Worm (Caenorhabditis elegans): ENCODE results near the gene F29B9.8.

The F29B9.8 gene

DNA sequence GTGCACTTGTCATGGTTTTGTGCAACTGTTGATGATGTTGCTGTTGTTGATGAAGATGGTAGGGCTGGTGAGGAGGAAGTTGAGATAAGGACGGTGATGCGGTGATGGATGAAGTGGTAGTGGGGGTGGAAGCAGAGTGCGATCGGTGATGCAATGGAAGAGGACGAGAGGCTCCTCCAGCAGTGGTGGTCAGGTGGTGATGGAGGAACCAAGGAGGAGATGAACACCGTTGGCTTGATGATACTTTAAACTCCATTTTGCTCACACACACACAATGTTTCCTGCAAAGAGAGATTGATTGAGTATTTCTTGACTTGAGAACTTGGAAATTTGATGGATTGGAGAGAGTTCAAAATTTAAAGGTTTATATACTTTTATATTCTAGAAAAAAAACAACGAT is 9.6 kb upstream of the F29B9.8 start, which contains the start of gene F19C7.8:
F19C7.8 (minus strand) TSS at position 256 of the 400 bp plus-strand sequence.
- TF ChIP-seq nhr-232 (tag; optimal IDR thresholded peaks at IDR 0.05) (no peak), fax-1 (tag; optimal IDR thresholded peaks at IDR 0.05) (no peak), ceh-24 (tag; optimal IDR thresholded peaks at IDR 0.05) (no peak), ref-2 (tag; optimal IDR thresholded peaks at IDR 0.05) (no peak), unc-55 (GFP tag; optimal IDR thresholded peaks at IDR 0.05) (peak; percentile 44), rnt-1 (tag; optimal IDR thresholded peaks at IDR 0.05) (no peak)

DNA sequence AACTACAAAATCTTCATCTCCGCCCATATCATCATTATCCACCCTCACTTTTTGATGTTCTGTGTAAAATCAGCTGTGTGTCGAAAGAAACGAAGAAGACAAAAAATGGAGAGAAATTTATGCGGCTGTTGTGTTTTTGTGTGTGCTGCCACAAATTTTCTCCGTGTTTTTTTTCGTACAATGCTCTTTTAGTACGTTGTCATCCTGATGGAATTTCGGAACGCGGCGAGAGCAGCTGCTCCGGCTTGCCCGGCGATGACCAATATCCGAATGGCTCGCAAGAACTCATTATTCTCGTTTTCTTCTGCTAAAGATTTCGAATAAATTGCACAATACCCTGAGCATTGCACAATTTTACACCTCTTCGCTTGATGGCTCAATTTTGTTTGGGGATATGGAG is 8.1 kb upstream of the F29B9.8 start:
- TF ChIP-seq ceh-48 (tag; optimal IDR thresholded peaks at IDR 0.05) (no peak), unc-55 (GFP tag; optimal IDR thresholded peaks at IDR 0.05) (no peak), hlh-6 (tag; optimal IDR thresholded peaks at IDR 0.05) (no peak), fax-1 (tag; optimal IDR thresholded peaks at IDR 0.05) (no peak), ceh-14 (tag; optimal IDR thresholded peaks at IDR 0.05) (no peak), ceh-34 (tag; optimal IDR thresholded peaks at IDR 0.05) (no peak), sox-4 (tag; optimal IDR thresholded peaks at IDR 0.05) (no peak), odd-2 (tag; optimal IDR thresholded peaks at IDR 0.05) (no peak), elt-2 (tag; optimal IDR thresholded peaks at IDR 0.05) (no peak), sdc-2 (tag; optimal IDR thresholded peaks at IDR 0.05) (no peak), ceh-19 (GFP tag; optimal IDR thresholded peaks at IDR 0.05) (no peak), T23F11.4 (GFP tag; optimal IDR thresholded peaks at IDR 0.05) (no peak), fkh-6 (tag; optimal IDR thresholded peaks at IDR 0.05) (no peak), madf-2 (tag; optimal IDR thresholded peaks at IDR 0.05) (no peak), lin-11 (tag; optimal IDR thresholded peaks at IDR 0.05) (no peak), ceh-24 (tag; optimal IDR thresholded peaks at IDR 0.05) (no peak), F13H6.1 (tag; optimal IDR thresholded peaks at IDR 0.05) (no peak), pat-9 (tag; optimal IDR thresholded peaks at IDR 0.05) (no peak)

DNA sequence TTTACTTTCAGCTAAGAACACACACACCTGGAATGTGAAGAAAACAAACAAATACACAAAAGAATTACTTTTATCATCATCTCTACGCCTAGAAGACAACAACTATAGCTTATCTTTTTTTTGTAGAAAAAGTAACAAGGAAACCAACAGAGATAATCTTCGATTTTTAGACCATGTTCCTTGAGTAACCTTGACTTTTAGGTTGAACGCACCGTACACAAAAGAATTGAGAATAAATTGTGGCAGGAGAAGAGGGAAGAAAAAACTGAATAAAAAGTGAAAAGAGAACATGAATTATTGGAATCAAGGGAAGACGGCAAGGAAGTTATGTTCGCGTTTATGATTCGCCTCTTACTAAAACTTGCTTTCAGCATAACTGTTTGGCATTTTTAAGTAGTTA is 6.5 kb upstream of the F29B9.8 start:
- no peak for TF ChIP-seq tbx-7 (tag; optimal IDR thresholded peaks at IDR 0.05)
- no peak for TF ChIP-seq ceh-14 (tag; optimal IDR thresholded peaks at IDR 0.05)
- no peak for TF ChIP-seq ahr-1 (tag; optimal IDR thresholded peaks at IDR 0.05)
- TF ChIP-seq ceh-19 (GFP tag; optimal IDR thresholded peaks at IDR 0.05): no peak
- TF ChIP-seq ceh-9 (tag; optimal IDR thresholded peaks at IDR 0.05): no peak
- no peak for TF ChIP-seq hlh-15 (tag; optimal IDR thresholded peaks at IDR 0.05)
- TF ChIP-seq ceh-45 (GFP tag; IDR thresholded peaks at IDR 0.05): no peak

DNA sequence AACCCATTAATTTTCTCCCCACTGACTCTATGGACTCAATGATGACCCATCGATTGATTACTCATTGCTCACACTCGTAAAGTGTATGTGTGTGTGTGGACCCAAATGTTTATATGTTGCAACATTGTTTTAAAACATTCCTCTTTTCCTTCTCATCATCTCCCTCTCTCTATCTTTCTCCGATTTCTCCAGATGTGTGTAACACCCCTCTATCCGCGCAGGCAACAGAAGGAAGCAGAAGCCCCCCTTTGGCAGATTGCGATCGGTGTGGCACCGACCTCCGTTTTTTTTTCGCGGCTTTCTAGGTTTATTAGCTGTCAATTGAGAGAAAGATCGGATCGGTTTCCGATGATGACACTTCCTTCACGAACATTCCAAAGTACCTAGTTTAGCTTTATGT is 3.9 kb upstream of the F29B9.8 start:
- TF ChIP-seq ets-4 (tag; optimal IDR thresholded peaks at IDR 0.05) (no peak), ceh-45 (GFP tag; IDR thresholded peaks at IDR 0.05) (no peak), nhr-232 (tag; optimal IDR thresholded peaks at IDR 0.05) (no peak), dmd-4 (tag; optimal IDR thresholded peaks at IDR 0.05; ENCODE audit: borderline replicate concordance) (no peak), hlh-6 (tag; optimal IDR thresholded peaks at IDR 0.05) (no peak), ceh-24 (tag; optimal IDR thresholded peaks at IDR 0.05) (no peak), pat-9 (tag; optimal IDR thresholded peaks at IDR 0.05) (no peak), rnt-1 (tag; optimal IDR thresholded peaks at IDR 0.05) (no peak), elt-4 (tag; optimal IDR thresholded peaks at IDR 0.05) (no peak), sox-4 (tag; optimal IDR thresholded peaks at IDR 0.05) (no peak), sox-2 (GFP tag; IDR thresholded peaks at IDR 0.05) (no peak)

DNA sequence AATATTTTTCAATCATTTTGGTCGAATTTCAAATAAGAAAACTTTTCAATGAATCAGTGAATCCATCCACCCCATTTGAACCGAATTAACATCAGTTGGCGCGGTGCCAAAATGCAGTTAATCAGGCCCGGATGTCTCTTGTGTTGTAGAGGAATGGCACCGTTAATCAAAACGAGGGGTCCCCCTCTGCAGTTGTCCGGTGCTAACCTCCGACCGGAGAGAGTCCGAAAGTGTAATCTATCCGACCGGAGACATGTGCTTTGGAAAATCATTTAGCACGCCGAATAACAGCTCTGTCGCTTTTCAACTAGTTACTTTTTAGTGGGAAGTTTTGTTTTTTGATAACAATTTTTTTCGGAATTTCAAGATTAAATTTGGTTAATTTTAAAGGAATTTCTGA is 2.2 kb upstream of the F29B9.8 start:
- no peak for TF ChIP-seq lin-11 (tag; optimal IDR thresholded peaks at IDR 0.05)

DNA sequence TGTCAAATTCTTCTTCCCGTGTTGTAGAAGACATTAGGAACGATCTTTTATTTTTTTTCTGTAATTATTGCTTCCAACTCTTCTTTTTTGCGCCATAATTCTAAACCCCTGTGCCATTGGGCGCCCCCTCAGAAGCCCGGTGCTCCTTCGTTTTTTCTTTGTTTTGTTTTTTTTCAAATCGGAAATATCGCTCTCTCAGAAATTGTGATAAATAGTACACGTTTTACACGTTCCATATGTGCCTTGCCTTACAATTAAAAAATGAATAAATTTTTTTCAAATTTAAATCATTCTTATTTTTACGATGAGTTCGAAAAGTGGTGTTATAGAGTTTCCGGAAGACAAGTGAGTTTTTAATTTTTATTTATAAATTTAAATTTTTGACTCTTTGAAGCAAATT is 2.0 kb downstream of the F29B9.8 start, which contains the start of gene F29B9.7:
F29B9.7 (plus strand) TSS at position 301 of the 400 bp plus-strand sequence.
- no peak for TF ChIP-seq elt-2 (tag; optimal IDR thresholded peaks at IDR 0.05)
- TF ChIP-seq ama-1 (optimal IDR thresholded peaks at IDR 0.05): no peak
- no peak for TF ChIP-seq ceh-30 (tag; optimal IDR thresholded peaks at IDR 0.05)
- no peak for TF ChIP-seq sox-4 (tag; optimal IDR thresholded peaks at IDR 0.05)
- no peak for TF ChIP-seq odd-2 (tag; optimal IDR thresholded peaks at IDR 0.05)
- TF ChIP-seq T23F11.4 (GFP tag; optimal IDR thresholded peaks at IDR 0.05): no peak
- TF ChIP-seq mec-3 (tag; optimal IDR thresholded peaks at IDR 0.05; ENCODE audit: borderline replicate concordance): no peak
- TF ChIP-seq ceh-19 (GFP tag; optimal IDR thresholded peaks at IDR 0.05): no peak
- no peak for TF ChIP-seq ztf-16 (tag; optimal IDR thresholded peaks at IDR 0.05)
- no peak for TF ChIP-seq syd-9 (tag; optimal IDR thresholded peaks at IDR 0.05)
- no peak for TF ChIP-seq ceh-48 (tag; optimal IDR thresholded peaks at IDR 0.05)
- no peak for TF ChIP-seq dve-1 (tag; optimal IDR thresholded peaks at IDR 0.05)
- TF ChIP-seq ceh-24 (tag; optimal IDR thresholded peaks at IDR 0.05): no peak
- TF ChIP-seq K09A11.1 (tag; optimal IDR thresholded peaks at IDR 0.05; ENCODE audit: insufficient read depth): no peak
- no peak for TF ChIP-seq ahr-1 (tag; optimal IDR thresholded peaks at IDR 0.05)
- TF ChIP-seq fkh-10 (GFP tag; optimal IDR thresholded peaks at IDR 0.05): no peak
